Worm (Caenorhabditis elegans) whole organism, L3 larva: Measurements from ENCODE around the gene T12G3.6.

Experiments used
- R02D3.7 ChIP-seq: fragments of 150-350 bp; optimal IDR thresholded peaks from 2 replicates; lab custom pipeline; 2014; ENCODE audit warnings: missing biosample characterization, missing genetic modification characterization
- ZK546.5 ChIP-seq: sonication (generic microtip); optimal IDR thresholded peaks from 2 replicates; lab custom pipeline; 2017; ENCODE audit warnings: missing biosample characterization, missing genetic modification characterization
- aly-2 ChIP-seq: fragments of 150-350 bp; optimal IDR thresholded peaks from 2 replicates; lab custom pipeline; 2014; ENCODE audit warnings: missing biosample characterization, missing genetic modification characterization
- ama-1 ChIP-seq: fragments of 150-350 bp; optimal IDR thresholded peaks from 2 replicates; lab custom pipeline; 2018
- ceh-16 ChIP-seq: sonication (generic microtip); optimal IDR thresholded peaks from 2 replicates; lab custom pipeline; 2017; ENCODE audit warnings: missing biosample characterization, missing genetic modification characterization
- ceh-82 ChIP-seq: fragments of 150-350 bp; optimal IDR thresholded peaks from 2 replicates; lab custom pipeline; 2014; ENCODE audit warnings: missing biosample characterization, missing genetic modification characterization
- ceh-9 ChIP-seq: sonication (generic microtip); optimal IDR thresholded peaks from 2 replicates; lab custom pipeline; 2018; ENCODE audit warnings: missing biosample characterization, missing genetic modification characterization
- daf-12 ChIP-seq: fragments of 150-350 bp; optimal IDR thresholded peaks from 2 replicates; lab custom pipeline; 2014; ENCODE audit warnings: missing biosample characterization, missing genetic modification reagents, missing genetic modification characterization
- egl-27 ChIP-seq: sonication (generic microtip); optimal IDR thresholded peaks from 4 replicates; lab custom pipeline; 2017; ENCODE audit warnings: missing biosample characterization, missing genetic modification reagents, missing genetic modification characterization
- elt-2 ChIP-seq: sonication (generic microtip); optimal IDR thresholded peaks from 2 replicates; lab custom pipeline; 2016; ENCODE audit warnings: missing genetic modification reagents, mild to moderate bottlenecking, missing genetic modification characterization, missing compliant biosample characterization
- eor-1 ChIP-seq, 2 experiments: fragments of 150-350 bp; optimal IDR thresholded peaks; 2 replicates each; lab custom pipeline; 2014 to 2018; ENCODE audit warnings: missing biosample characterization in 2 of 2, missing genetic modification characterization in 2 of 2
- fkh-10 ChIP-seq: sonication (generic microtip); optimal IDR thresholded peaks from 2 replicates; lab custom pipeline; 2017; ENCODE audit warnings: missing biosample characterization, missing genetic modification reagents, missing genetic modification characterization
- fkh-2 ChIP-seq: fragments of 150-350 bp; optimal IDR thresholded peaks from 2 replicates; lab custom pipeline; 2014; ENCODE audit warnings: missing biosample characterization, missing genetic modification reagents, missing genetic modification characterization
- fos-1 ChIP-seq: fragments of 150-350 bp; optimal IDR thresholded peaks from 2 replicates; lab custom pipeline; 2014; ENCODE audit warnings: missing biosample characterization, missing genetic modification characterization
- hmg-11 ChIP-seq: sonication (generic microtip); optimal IDR thresholded peaks from 2 replicates; lab custom pipeline; 2016; ENCODE audit warnings: missing genetic modification characterization, missing compliant biosample characterization
- lin-15B ChIP-seq: fragments of 150-350 bp; optimal IDR thresholded peaks from 2 replicates; lab custom pipeline; 2014; ENCODE audit warnings: missing biosample characterization, missing genetic modification characterization
- lin-39 ChIP-seq: fragments of 150-350 bp; optimal IDR thresholded peaks from 2 replicates; lab custom pipeline; 2018; ENCODE audit warnings: missing biosample characterization, missing genetic modification reagents, missing genetic modification characterization
- lsy-12 ChIP-seq: sonication (generic microtip); optimal IDR thresholded peaks from 2 replicates; lab custom pipeline; 2016; ENCODE audit warnings: mild to moderate bottlenecking, missing genetic modification characterization, missing compliant biosample characterization
- mml-1 ChIP-seq: fragments of 150-350 bp; sonication (generic microtip); optimal IDR thresholded peaks from 3 replicates; lab custom pipeline; 2014; ENCODE audit warnings: missing biosample characterization, missing genetic modification characterization
- nfya-1 ChIP-seq: sonication (generic microtip); optimal IDR thresholded peaks from 2 replicates; lab custom pipeline; 2017; ENCODE audit warnings: missing genetic modification characterization, mild to moderate bottlenecking, missing compliant biosample characterization, antibody characterized with exemption, moderate library complexity; ENCODE audit not compliant: insufficient read depth
- nhr-11 ChIP-seq: fragments of 150-350 bp; optimal IDR thresholded peaks from 2 replicates; lab custom pipeline; 2014; ENCODE audit warnings: missing biosample characterization, missing genetic modification characterization
- nhr-12 ChIP-seq: fragments of 150-350 bp; optimal IDR thresholded peaks from 2 replicates; lab custom pipeline; 2014; ENCODE audit warnings: missing biosample characterization, missing genetic modification characterization
- nhr-237 ChIP-seq: fragments of 150-350 bp; optimal IDR thresholded peaks from 2 replicates; lab custom pipeline; 2014; ENCODE audit warnings: missing biosample characterization, missing genetic modification characterization
- nhr-28 ChIP-seq: fragments of 150-350 bp; optimal IDR thresholded peaks from 2 replicates; lab custom pipeline; 2014; ENCODE audit warnings: missing biosample characterization, missing genetic modification characterization
- nhr-43 ChIP-seq: sonication (generic microtip); optimal IDR thresholded peaks from 2 replicates; lab custom pipeline; 2016; ENCODE audit warnings: mild to moderate bottlenecking, missing genetic modification characterization, missing compliant biosample characterization; ENCODE audit not compliant: poor library complexity, severe bottlenecking
- nhr-67 ChIP-seq: fragments of 150-350 bp; optimal IDR thresholded peaks from 2 replicates; lab custom pipeline; 2014; ENCODE audit warnings: missing biosample characterization, missing genetic modification characterization
- nhr-76 ChIP-seq: fragments of 150-350 bp; sonication (generic microtip); optimal IDR thresholded peaks from 5 replicates; lab custom pipeline; 2014; ENCODE audit warnings: missing biosample characterization, missing genetic modification characterization
- nhr-77 ChIP-seq: fragments of 150-350 bp; optimal IDR thresholded peaks from 2 replicates; lab custom pipeline; 2014; ENCODE audit warnings: missing biosample characterization, missing genetic modification characterization
- pha-4 ChIP-seq: fragments of 150-350 bp; optimal IDR thresholded peaks from 2 replicates; lab custom pipeline; 2014; ENCODE audit warnings: missing biosample characterization, missing genetic modification reagents, missing genetic modification characterization
- sea-2 ChIP-seq: fragments of 150-350 bp; sonication (generic microtip); optimal IDR thresholded peaks from 4 replicates; lab custom pipeline; 2014; ENCODE audit warnings: missing biosample characterization, missing genetic modification reagents, missing genetic modification characterization
- skn-1 ChIP-seq: fragments of 150-350 bp; optimal IDR thresholded peaks from 2 replicates; lab custom pipeline; 2014; ENCODE audit warnings: missing biosample characterization, missing genetic modification characterization
- snpc-4 ChIP-seq: fragments of 150-350 bp; optimal IDR thresholded peaks from 2 replicates; lab custom pipeline; 2014; ENCODE audit warnings: missing biosample characterization, missing genetic modification characterization
- unc-39 ChIP-seq: sonication (generic microtip); optimal IDR thresholded peaks from 4 replicates; lab custom pipeline; 2017; ENCODE audit warnings: missing biosample characterization, missing genetic modification characterization
- unc-62 ChIP-seq: fragments of 150-350 bp; sonication (generic microtip); optimal IDR thresholded peaks from 4 replicates; lab custom pipeline; 2014; ENCODE audit warnings: missing biosample characterization, missing genetic modification reagents, missing genetic modification characterization
- zag-1 ChIP-seq: fragments of 150-350 bp; optimal IDR thresholded peaks from 2 replicates; lab custom pipeline; 2014; ENCODE audit warnings: missing biosample characterization, missing genetic modification characterization
- ztf-11 ChIP-seq: fragments of 150-350 bp; optimal IDR thresholded peaks from 2 replicates; lab custom pipeline; 2014; ENCODE audit warnings: missing biosample characterization, missing genetic modification characterization
- ztf-4 ChIP-seq: fragments of 150-350 bp; optimal IDR thresholded peaks from 2 replicates; lab custom pipeline; 2014; ENCODE audit warnings: missing biosample characterization, missing genetic modification characterization

The T12G3.6 gene

ce11 chrIV:12012439-12013003 is 18.6 kb downstream of the T12G3.6 start:
- TF ChIP-seq ceh-9, result no peak
- TF ChIP-seq fkh-10 (GFP tag; lab: Kevin White, UChicago), result no peak
- no peak for TF ChIP-seq mml-1 (tag; lab: Kevin White, UChicago)
- no peak for TF ChIP-seq lin-15B (tag; lab: Kevin White, UChicago)
- peak; percentile 9 for TF ChIP-seq nhr-11 (tag; lab: Kevin White, UChicago)
- peak; percentile 61 for TF ChIP-seq unc-62 (GFP tag; lab: Kevin White, UChicago)
- peak; percentile 65 for TF ChIP-seq lin-39 (tag; lab: Kevin White, UChicago)
- TF ChIP-seq nfya-1, result peak; percentile 44

ce11 chrIV:12010859-12011258 is 20.2 kb downstream of the T12G3.6 start, which contains the start of the genes ZK617.26 and unc-22:
Gene ZK617.26, minus strand, starts transcription at chrIV:12010959.
Gene unc-22, minus strand, starts transcription at chrIV:12011007.
- TF ChIP-seq ceh-82 (no peak), R02D3.7 (tag; lab: Kevin White, UChicago) (no peak), zag-1 (tag; lab: Kevin White, UChicago) (no peak), ceh-16 (no peak), fkh-10 (GFP tag; lab: Kevin White, UChicago) (no peak), hmg-11 (no peak), ztf-4 (tag; lab: Kevin White, UChicago) (no peak), ama-1 (lab: Kevin White, UChicago) (no peak), aly-2 (tag; lab: Kevin White, UChicago) (no peak), nhr-67 (no peak), nhr-43 (tag; lab: Kevin White, UChicago) (no peak), unc-39 (tag; lab: Kevin White, UChicago) (no peak), snpc-4 (no peak), lin-15B (tag; lab: Kevin White, UChicago) (no peak)

- TF ChIP-seq unc-62 (GFP tag; lab: Kevin White, UChicago) (no peak), nfya-1 (peak; percentile 23), fkh-10 (GFP tag; lab: Kevin White, UChicago) (no peak)
Observed at ce11 chrIV:12010377-12010776, 20.7 kb downstream of the T12G3.6 start.

ce11 chrIV:12009046-12009674 is 21.9 kb downstream of the T12G3.6 start:
- TF ChIP-seq snpc-4 (no peak), unc-39 (tag; lab: Kevin White, UChicago) (no peak), nhr-28 (tag; lab: Kevin White, UChicago) (no peak), zag-1 (tag; lab: Kevin White, UChicago) (no peak), hmg-11 (no peak), R02D3.7 (tag; lab: Kevin White, UChicago) (no peak), pha-4 (tag; lab: Kevin White, UChicago) (no peak), ZK546.5 (tag; lab: Kevin White, UChicago) (no peak), nhr-237 (no peak), nhr-67 (no peak), lsy-12 (tag; lab: Kevin White, UChicago) (no peak), elt-2 (tag; lab: Kevin White, UChicago) (no peak), nhr-43 (tag; lab: Kevin White, UChicago) (no peak), ceh-82 (no peak), nhr-12 (tag; lab: Kevin White, UChicago) (no peak), unc-62 (GFP tag; lab: Kevin White, UChicago) (no peak)

- TF ChIP-seq ceh-16 (no peak), skn-1 (tag; lab: Kevin White, UChicago) (no peak), nhr-77 (tag; lab: Kevin White, UChicago) (no peak)
Observed at ce11 chrIV:12005090-12005770, 25.8 kb downstream of the T12G3.6 start.

- TF ChIP-seq ceh-82, result no peak
- no peak for TF ChIP-seq eor-1 (tag; optimal IDR thresholded peaks at IDR 0.05; lab: Kevin White, UChicago)
- TF ChIP-seq nhr-77 (tag; lab: Kevin White, UChicago), result no peak
- TF ChIP-seq egl-27 (tag; lab: Kevin White, UChicago), result no peak
- TF ChIP-seq pha-4 (tag; lab: Kevin White, UChicago), result no peak
- no peak for TF ChIP-seq fkh-2 (tag; lab: Kevin White, UChicago)
- TF ChIP-seq R02D3.7 (tag; lab: Kevin White, UChicago), result no peak
- TF ChIP-seq fos-1, result no peak
- no peak for TF ChIP-seq zag-1 (tag; lab: Kevin White, UChicago)
- TF ChIP-seq nhr-28 (tag; lab: Kevin White, UChicago), result no peak
- TF ChIP-seq nhr-67, result no peak
- no peak for TF ChIP-seq nhr-12 (tag; lab: Kevin White, UChicago)
- TF ChIP-seq lin-15B (tag; lab: Kevin White, UChicago), result no peak
- TF ChIP-seq sea-2, result no peak
- no peak for TF ChIP-seq nhr-76 (tag; lab: Kevin White, UChicago)
- no peak for TF ChIP-seq ztf-11 (tag; lab: Kevin White, UChicago)
- TF ChIP-seq daf-12, result no peak
- TF ChIP-seq, all 47 proteins: peak for 0
Observed at ce11 chrIV:11986407-11986806, 44.7 kb downstream of the T12G3.6 start.
